Worm (Caenorhabditis elegans): Measurements from ENCODE around the gene D2089.3.

D2089.3 gene

ce11 chrII:10680130-10680529 lies 15.2 kb upstream of the D2089.3 start:
- TF ChIP-seq fkh-4 (tag; optimal IDR thresholded peaks at IDR 0.05; ENCODE audit: borderline replicate concordance) (peak; percentile 62), nhr-28 (tag; optimal IDR thresholded peaks at IDR 0.05) (no peak), dsc-1 (tag; optimal IDR thresholded peaks at IDR 0.05) (peak; percentile 93)

ce11 chrII:10675302-10675701 lies 10.4 kb upstream of the D2089.3 start, which contains the start of gene ptb-1:
Gene ptb-1, plus strand, starts transcription at chrII:10675602.
- TF ChIP-seq ets-5 (GFP tag; IDR thresholded peaks at IDR 0.05): no peak
- no peak for TF ChIP-seq snpc-4 (tag; optimal IDR thresholded peaks at IDR 0.05)
- TF ChIP-seq C16A3.4 (tag; optimal IDR thresholded peaks at IDR 0.05): no peak
- no peak for TF ChIP-seq ces-1 (GFP tag; optimal IDR thresholded peaks at IDR 0.05)
- TF ChIP-seq sptf-1 (tag; optimal IDR thresholded peaks at IDR 0.05): no peak
- TF ChIP-seq alr-1 (tag; optimal IDR thresholded peaks at IDR 0.05; ENCODE audit: borderline replicate concordance): no peak
- TF ChIP-seq lin-14 (GFP tag; optimal IDR thresholded peaks at IDR 0.05): no peak
- no peak for TF ChIP-seq fos-1 (tag; optimal IDR thresholded peaks at IDR 0.05)
- TF ChIP-seq mdl-1 (tag; optimal IDR thresholded peaks at IDR 0.05): no peak
- TF ChIP-seq mab-9 (GFP tag; IDR thresholded peaks at IDR 0.05): no peak
- no peak for TF ChIP-seq unc-98 (GFP tag; IDR thresholded peaks at IDR 0.05)
- TF ChIP-seq hlh-17 (GFP tag; optimal IDR thresholded peaks at IDR 0.05; ENCODE audit: borderline replicate concordance): no peak
- no peak for TF ChIP-seq xbp-1 (tag; optimal IDR thresholded peaks at IDR 0.05)
- no peak for TF ChIP-seq hlh-4 (tag; optimal IDR thresholded peaks at IDR 0.05)
- TF ChIP-seq dpl-1 (GFP tag; optimal IDR thresholded peaks at IDR 0.05): no peak
- no peak for TF ChIP-seq tbx-2 (tag; optimal IDR thresholded peaks at IDR 0.05)
- no peak for TF ChIP-seq nhr-47 (tag; optimal IDR thresholded peaks at IDR 0.05)
- no peak for TF ChIP-seq mef-2 (tag; optimal IDR thresholded peaks at IDR 0.05)
- TF ChIP-seq nhr-71 (tag; optimal IDR thresholded peaks at IDR 0.05): no peak

DNA sequence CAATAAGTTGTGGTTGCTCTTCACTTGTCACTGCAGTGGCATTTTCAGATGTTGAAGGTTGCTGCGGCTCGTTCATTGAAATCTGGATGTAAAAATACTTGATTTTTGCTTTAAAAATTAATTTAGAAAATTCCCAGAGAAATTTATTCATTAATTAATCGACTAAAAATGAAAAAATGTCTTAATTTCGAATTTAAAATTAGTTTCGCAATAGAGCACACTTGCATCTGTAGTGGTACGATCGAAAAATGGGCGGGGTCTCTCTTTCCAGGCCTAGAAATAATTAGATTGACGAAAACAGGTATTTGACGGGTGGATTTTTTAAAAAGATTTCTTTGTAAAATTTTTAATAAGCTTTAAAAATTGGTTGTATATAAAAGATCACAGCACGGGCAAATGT lies 2.2 kb downstream of the D2089.3 start, which contains the start of gene D2089.8:
D2089.8 (minus strand) TSS at position 84 of the 400 bp plus-strand sequence.
- TF ChIP-seq efl-1 (optimal IDR thresholded peaks at IDR 0.05) (peak in 1 of 2 experiments; percentile 21), efl-1 (GFP tag; optimal IDR thresholded peaks at IDR 0.05 in 1 of 2) (peak; percentile 19 to 39), zip-4 (GFP tag; optimal IDR thresholded peaks at IDR 0.05) (no peak), lir-3 (tag; optimal IDR thresholded peaks at IDR 0.05; ENCODE audit: poor library complexity) (no peak), blmp-1 (tag; optimal IDR thresholded peaks at IDR 0.05) (peak; percentile 17), ama-1 (optimal IDR thresholded peaks at IDR 0.05) (no peak), tbx-2 (tag; optimal IDR thresholded peaks at IDR 0.05) (no peak), mep-1 (tag; optimal IDR thresholded peaks at IDR 0.05) (peak; percentile 38), aha-1 (tag; optimal IDR thresholded peaks at IDR 0.05) (no peak), fos-1 (tag; optimal IDR thresholded peaks at IDR 0.05) (no peak), irx-1 (tag; optimal IDR thresholded peaks at IDR 0.05) (no peak), lsy-2 (tag; optimal IDR thresholded peaks at IDR 0.05) (peak in 1 of 2 experiments; percentile 48), rnt-1 (tag; optimal IDR thresholded peaks at IDR 0.05) (no peak), dpl-1 (GFP tag; optimal IDR thresholded peaks at IDR 0.05) (peak in 2 of 3 experiments; percentile 9 to 55), egl-27 (tag; optimal IDR thresholded peaks at IDR 0.05) (no peak), unc-30 (tag; optimal IDR thresholded peaks at IDR 0.05) (no peak), sup-37 (GFP tag; optimal IDR thresholded peaks at IDR 0.05) (no peak), nhr-90 (tag; optimal IDR thresholded peaks at IDR 0.05; ENCODE audit: poor library complexity) (no peak), swsn-7 (tag; optimal IDR thresholded peaks at IDR 0.05) (no peak), nhr-84 (tag; optimal IDR thresholded peaks at IDR 0.05) (no peak), mab-9 (GFP tag; IDR thresholded peaks at IDR 0.05) (no peak), Y116A8C.19 (tag; optimal IDR thresholded peaks at IDR 0.05; ENCODE audit: borderline replicate concordance) (no peak), C16A3.4 (tag; optimal IDR thresholded peaks at IDR 0.05) (peak; percentile 12), lin-14 (GFP tag; optimal IDR thresholded peaks at IDR 0.05) (no peak), dsc-1 (tag; optimal IDR thresholded peaks at IDR 0.05) (no peak), nhr-77 (tag; optimal IDR thresholded peaks at IDR 0.05) (no peak), elt-3 (tag; optimal IDR thresholded peaks at IDR 0.05) (no peak), lin-15B (tag; optimal IDR thresholded peaks at IDR 0.05) (no peak), nhr-11 (tag; optimal IDR thresholded peaks at IDR 0.05) (no peak), nhr-85 (tag) (no peak), lin-35 (GFP tag; optimal IDR thresholded peaks at IDR 0.05) (peak in 1 of 2 experiments; percentile 43), nhr-19 (GFP tag; conservative IDR thresholded peaks at IDR 0.05) (no peak), ets-5 (GFP tag; IDR thresholded peaks at IDR 0.05) (no peak)
